Worm (Caenorhabditis elegans) whole organism, L4/young adult: Measurements from ENCODE around the gene ttll-11.
A peak's percentile ranks its signal among the peaks of the same experiment; 100 is the strongest.
"Not testable (repeated sequence)": the region's sequence is repeated elsewhere in the genome, so short reads cannot be mapped to it uniquely, and the experiment has no call there.

Experiments used
- W03F9.2 ChIP-seq: fragments of 150-350 bp; optimal IDR thresholded peaks from 2 replicates; lab custom pipeline; 2014; ENCODE audit warnings: missing biosample characterization, missing genetic modification characterization
- dao-5 ChIP-seq: sonication (generic microtip); optimal IDR thresholded peaks from 2 replicates; lab custom pipeline; 2016; ENCODE audit warnings: missing genotype, missing genetic modification characterization, moderate library complexity, missing compliant biosample characterization
- him-1 ChIP-seq: sonication (generic microtip); optimal IDR thresholded peaks from 2 replicates; lab custom pipeline; 2016; ENCODE audit warnings: missing genotype, missing genetic modification reagents, missing genetic modification characterization, missing compliant biosample characterization

The ttll-11 gene

DNA sequence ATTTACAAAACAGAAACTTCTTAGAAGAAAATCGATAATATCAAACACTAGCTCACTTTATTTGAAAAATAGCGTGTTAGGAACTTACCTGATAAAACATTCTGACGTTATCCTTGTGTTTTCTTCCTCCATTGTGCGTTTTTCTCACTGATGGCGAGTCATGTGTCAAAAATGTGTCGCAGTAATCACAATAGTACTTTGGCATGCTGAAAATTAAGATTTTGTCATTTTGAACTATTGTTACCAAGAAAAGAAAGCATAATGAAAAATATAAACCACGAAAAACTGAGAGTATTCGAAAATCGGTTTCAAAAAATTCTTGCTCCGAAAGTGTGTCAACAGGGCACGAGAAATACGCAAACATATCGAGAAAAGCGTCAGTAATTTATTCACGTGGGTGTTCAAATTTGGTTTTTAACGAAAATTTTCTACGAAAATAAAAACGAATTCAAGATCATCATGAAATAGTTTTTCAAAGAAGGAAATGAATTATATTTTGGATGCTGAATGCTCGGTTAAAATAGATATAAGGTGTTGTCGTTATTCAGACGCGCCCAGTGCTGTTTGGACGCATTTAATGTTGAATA is 9.8 kb upstream of the ttll-11 start, which contains the start of gene snrp-3:
Gene snrp-3, minus strand, starts transcription at position 206 of the 587 bp plus-strand sequence.
- TF ChIP-seq dao-5: no peak
- TF ChIP-seq him-1 (tag; lab: Kevin White, UChicago): no peak
- peak; percentile 85 for TF ChIP-seq W03F9.2 (tag; lab: Kevin White, UChicago)

DNA sequence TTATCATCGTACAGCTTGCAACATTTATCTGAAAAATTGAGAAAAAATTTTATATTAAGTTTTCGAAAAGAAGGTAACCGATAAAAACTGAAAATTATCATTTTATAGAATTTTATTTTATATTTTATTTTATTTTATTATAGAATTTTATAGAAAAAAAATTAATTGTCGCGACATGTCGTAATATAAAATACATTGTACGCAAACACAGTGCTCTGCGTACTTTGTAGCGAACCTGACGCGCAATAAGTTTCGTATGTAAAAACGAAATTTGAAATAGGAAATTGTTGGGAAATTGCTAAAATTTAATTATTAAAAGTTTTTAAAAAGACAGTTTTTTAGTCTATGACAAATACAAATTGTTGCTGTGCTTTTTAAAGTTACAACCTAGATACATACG is 6.0 kb upstream of the ttll-11 start, which contains the start of the genes hst-1 and ints-6:
Gene hst-1, minus strand, starts transcription at position 28 of the 400 bp plus-strand sequence.
Gene ints-6, plus strand, starts transcription at position 260 of the 400 bp plus-strand sequence.
- TF ChIP-seq him-1 (tag; lab: Kevin White, UChicago) (no peak), dao-5 (no peak), W03F9.2 (tag; lab: Kevin White, UChicago) (peak; percentile 65)

DNA sequence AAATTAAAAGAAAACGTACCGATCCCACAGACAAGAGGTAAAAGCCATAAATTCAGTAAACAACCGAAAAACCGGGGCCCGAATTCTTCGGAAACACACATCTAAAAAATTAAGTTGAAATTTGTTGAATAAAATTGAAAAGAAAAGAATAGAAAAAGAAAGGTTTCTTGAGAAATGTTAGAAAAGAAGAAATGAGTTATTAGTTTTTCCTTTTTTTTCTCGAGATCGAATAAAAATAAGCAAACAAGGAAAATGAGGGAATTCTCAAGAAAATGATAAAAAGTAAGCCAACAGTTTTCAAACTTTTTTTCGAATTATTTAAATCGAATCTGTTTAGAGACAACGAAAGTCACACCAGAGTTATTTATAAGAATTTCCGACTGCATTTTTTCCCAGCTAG is 8.0 kb downstream of the ttll-11 start, which contains the start of gene H23L24.4:
Gene H23L24.4, minus strand, starts transcription at position 101 of the 400 bp plus-strand sequence.
- TF ChIP-seq dao-5: no peak
- no peak for TF ChIP-seq him-1 (tag; lab: Kevin White, UChicago)
- no peak for TF ChIP-seq W03F9.2 (tag; lab: Kevin White, UChicago)

- TF ChIP-seq him-1 (tag; lab: Kevin White, UChicago) (no peak), W03F9.2 (tag; lab: Kevin White, UChicago) (no peak), dao-5 (no peak)
Measured at ce11 chrIV:8708046-8708445, 10.5 kb downstream of the ttll-11 start.

DNA sequence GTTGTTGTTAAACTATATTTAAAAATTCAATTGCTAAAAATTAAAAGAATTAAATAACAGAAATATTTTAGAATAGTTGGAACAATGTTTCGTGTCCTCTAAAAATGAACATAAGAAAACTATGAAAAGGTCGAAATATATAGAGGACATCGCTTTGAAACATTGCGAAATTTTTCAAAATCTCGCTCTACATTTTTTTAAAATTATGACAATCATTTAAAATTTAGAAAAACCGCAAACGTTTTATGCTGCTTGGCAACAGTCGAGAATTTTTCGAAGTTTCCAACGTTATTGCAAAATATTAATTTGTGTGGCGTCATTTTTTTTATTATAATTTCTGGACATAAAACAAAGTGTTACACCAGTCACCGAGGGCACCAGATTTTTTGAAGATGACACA is 17.5 kb downstream of the ttll-11 start, which contains the start of the genes parg-2 and ipla-5:
Gene parg-2, minus strand, starts transcription at position 101 of the 400 bp plus-strand sequence.
Gene ipla-5, plus strand, starts transcription at position 216 of the 400 bp plus-strand sequence.
- TF ChIP-seq him-1 (tag; lab: Kevin White, UChicago); W03F9.2 (tag; lab: Kevin White, UChicago); dao-5: not testable (repeated sequence)

ce11 chrIV:8718153-8718552 is 20.6 kb downstream of the ttll-11 start, which contains the start of gene H23L24.1:
Gene H23L24.1, plus strand, starts transcription at chrIV:8718453.
- TF ChIP-seq dao-5 (no peak), W03F9.2 (tag; lab: Kevin White, UChicago) (no peak), him-1 (tag; lab: Kevin White, UChicago) (no peak)

ce11 chrIV:8722801-8723200 is 25.3 kb downstream of the ttll-11 start:
- TF ChIP-seq him-1 (tag; lab: Kevin White, UChicago) (no peak), dao-5 (no peak), W03F9.2 (tag; lab: Kevin White, UChicago) (no peak)

DNA sequence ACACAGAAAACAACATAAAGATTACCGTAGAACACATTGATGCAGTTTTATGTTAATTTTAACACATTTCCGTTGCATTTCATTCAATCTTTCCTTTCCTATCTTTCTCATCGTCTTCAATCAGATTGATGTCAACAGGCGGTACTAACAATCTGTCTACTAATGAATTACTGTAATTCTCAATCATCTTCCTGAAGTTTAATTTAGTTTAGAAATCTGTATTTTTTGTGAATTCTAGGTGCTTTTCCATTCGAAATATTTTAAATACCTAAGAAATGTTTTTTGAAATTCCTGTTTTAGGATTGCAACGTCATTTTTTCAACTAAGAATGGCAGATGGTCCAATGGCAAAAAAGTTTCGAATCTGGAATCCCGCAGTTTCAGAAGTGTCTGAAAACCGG is 26.2 kb downstream of the ttll-11 start, which contains the start of gene F21D5.9:
Gene F21D5.9, plus strand, starts transcription at position 301 of the 400 bp plus-strand sequence.
- no peak for TF ChIP-seq dao-5
- no peak for TF ChIP-seq W03F9.2 (tag; lab: Kevin White, UChicago)
- no peak for TF ChIP-seq him-1 (tag; lab: Kevin White, UChicago)

DNA sequence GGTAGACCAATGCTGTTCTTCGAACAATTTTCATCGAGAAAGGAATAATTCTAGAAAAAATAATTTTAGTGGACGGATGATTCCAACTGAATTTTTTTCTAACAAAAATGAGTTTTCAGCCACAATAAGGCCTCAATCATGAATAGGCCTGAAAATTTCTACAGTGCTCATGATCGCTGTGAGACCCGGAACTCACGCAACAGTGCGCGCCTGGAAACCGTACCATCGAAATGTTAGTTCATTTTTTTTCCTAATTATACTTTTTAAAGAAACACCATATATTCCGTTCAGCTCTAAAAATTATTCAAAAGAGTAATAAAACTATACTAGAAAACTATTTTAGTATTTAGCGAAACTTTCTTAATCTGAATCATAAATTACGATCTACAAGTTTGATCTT is 27.4 kb downstream of the ttll-11 start:
- TF ChIP-seq him-1 (tag; lab: Kevin White, UChicago) (no peak), W03F9.2 (tag; lab: Kevin White, UChicago) (no peak), dao-5 (no peak)

DNA sequence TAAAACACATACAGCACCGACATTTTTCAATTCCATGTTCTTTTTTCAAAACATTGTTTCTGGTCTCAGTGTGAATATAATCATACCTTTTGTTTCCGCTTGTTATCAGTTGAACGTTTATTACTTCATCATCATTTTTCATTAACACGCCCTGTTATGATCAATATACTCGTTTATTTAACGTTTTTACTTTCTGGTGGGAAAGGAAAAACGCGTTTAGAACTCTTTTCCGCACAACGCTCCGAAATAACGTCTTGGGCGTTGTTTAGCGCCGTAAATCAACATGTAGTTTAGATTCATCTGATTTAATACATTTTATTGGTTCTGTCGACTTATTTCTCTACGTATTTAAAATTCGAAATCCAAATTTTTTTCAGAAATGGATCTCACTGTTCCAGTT is 27.8 kb downstream of the ttll-11 start, which contains the start of gene pgm-3:
Gene pgm-3, plus strand, starts transcription at position 378 of the 400 bp plus-strand sequence.
- TF ChIP-seq him-1 (tag; lab: Kevin White, UChicago): no peak
- no peak for TF ChIP-seq W03F9.2 (tag; lab: Kevin White, UChicago)
- no peak for TF ChIP-seq dao-5

ce11 chrIV:8728122-8728521 is 30.6 kb downstream of the ttll-11 start, which contains the start of gene otub-3:
Gene otub-3, plus strand, starts transcription at chrIV:8728177.
- TF ChIP-seq dao-5 (no peak), W03F9.2 (tag; lab: Kevin White, UChicago) (no peak), him-1 (tag; lab: Kevin White, UChicago) (no peak)

DNA sequence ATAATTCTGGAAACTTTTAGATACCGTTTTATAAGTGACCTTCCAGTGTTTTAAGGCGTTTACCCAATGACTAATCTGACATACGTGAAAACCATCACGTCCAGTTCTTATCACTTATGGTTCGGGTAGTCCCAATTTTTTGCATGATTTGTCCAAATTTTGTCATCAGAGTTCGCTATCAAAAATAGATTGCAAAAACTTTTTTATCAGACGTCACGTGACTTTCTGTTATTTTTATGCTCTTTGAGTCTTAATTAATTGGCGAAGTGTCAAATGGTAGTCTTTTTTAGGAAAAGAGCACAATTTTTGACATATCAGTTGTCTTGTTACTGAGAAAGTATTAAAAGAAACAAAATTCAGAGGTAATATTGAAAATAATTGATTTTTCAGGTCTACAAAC is 32.1 kb downstream of the ttll-11 start:
- TF ChIP-seq dao-5: no peak
- no peak for TF ChIP-seq W03F9.2 (tag; lab: Kevin White, UChicago)
- TF ChIP-seq him-1 (tag; lab: Kevin White, UChicago): no peak

- TF ChIP-seq dao-5 (no peak), W03F9.2 (tag; lab: Kevin White, UChicago) (no peak), him-1 (tag; lab: Kevin White, UChicago) (no peak)
Measured at ce11 chrIV:8730469-8730868, 32.9 kb downstream of the ttll-11 start, which contains the start of gene F21D5.3. Gene F21D5.3, plus strand, starts transcription at chrIV:8730815.

- peak; percentile 10 for TF ChIP-seq W03F9.2 (tag; lab: Kevin White, UChicago)
- TF ChIP-seq dao-5: no peak
Measured at ce11 chrIV:8737354-8737753, 39.8 kb downstream of the ttll-11 start.
